Worm (Caenorhabditis elegans) whole organism, L1 larva: Measurements from ENCODE around the gene R02D5.4.

ENCODE experiments used
- Y116A8C.19 ChIP-seq: sonication (generic microtip); optimal IDR thresholded peaks from 2 replicates; lab custom pipeline; 2016; ENCODE audit warnings: missing compliant biosample characterization, missing genetic modification characterization, borderline replicate concordance
- fkh-10 ChIP-seq: sonication (generic microtip); optimal IDR thresholded peaks from 2 replicates; lab custom pipeline; 2017; ENCODE audit warnings: missing biosample characterization, missing genetic modification reagents, missing genetic modification characterization
- lin-15B ChIP-seq: fragments of 150-350 bp; sonication (generic microtip); optimal IDR thresholded peaks from 3 replicates; lab custom pipeline; 2014; ENCODE audit warnings: missing biosample characterization, missing genetic modification characterization
- lin-35 ChIP-seq, 2 experiments: fragments of 150-350 bp; optimal IDR thresholded peaks; 2 replicates each; lab custom pipeline; 2014; ENCODE audit warnings: missing biosample characterization in 2 of 2, missing genetic modification characterization in 2 of 2, missing genetic modification reagents in 2 of 2
- lsy-2 ChIP-seq, 2 experiments: fragments of 150-350 bp; optimal IDR thresholded peaks; 2 replicates each; lab custom pipeline; 2014; ENCODE audit warnings: missing biosample characterization in 2 of 2, missing genetic modification characterization in 2 of 2
- mdl-1 ChIP-seq, 2 experiments: fragments of 150-350 bp; optimal IDR thresholded peaks; 2 replicates each; lab custom pipeline; 2014 to 2017; ENCODE audit warnings: missing biosample characterization in 2 of 2, missing genetic modification characterization in 2 of 2, inconsistent platforms in 1 of 2
- nhr-77 ChIP-seq: fragments of 150-350 bp; optimal IDR thresholded peaks from 2 replicates; lab custom pipeline; 2014; ENCODE audit warnings: missing biosample characterization, missing genetic modification characterization
- rnt-1 ChIP-seq: sonication (generic microtip); optimal IDR thresholded peaks from 2 replicates; lab custom pipeline; 2016; ENCODE audit warnings: mild to moderate bottlenecking, missing genetic modification characterization, moderate library complexity, missing compliant biosample characterization
- sup-37 ChIP-seq: fragments of 200-800 bp; sonication (Bioruptor generic); optimal IDR thresholded peaks from 2 replicates; lab custom pipeline; 2018; ENCODE audit warnings: mild to moderate bottlenecking, missing genetic modification characterization, missing compliant biosample characterization
- swsn-7 ChIP-seq: sonication (generic microtip); optimal IDR thresholded peaks from 2 replicates; lab custom pipeline; 2016; ENCODE audit warnings: missing genetic modification characterization, missing compliant biosample characterization
- unc-86 ChIP-seq: sonication (generic microtip); optimal IDR thresholded peaks from 2 replicates; lab custom pipeline; 2016; ENCODE audit warnings: missing genetic modification characterization, missing compliant biosample characterization

- TF ChIP-seq rnt-1 (tag; lab: Kevin White, UChicago): no peak
- no peak for TF ChIP-seq sup-37
- no peak for TF ChIP-seq Y116A8C.19 (tag; lab: Kevin White, UChicago)
- no peak for TF ChIP-seq fkh-10 (GFP tag; lab: Kevin White, UChicago)
- TF ChIP-seq swsn-7 (tag; lab: Kevin White, UChicago): no peak
- TF ChIP-seq nhr-77 (tag; lab: Kevin White, UChicago): no peak
- TF ChIP-seq mdl-1 (tag; optimal IDR thresholded peaks at IDR 0.05; lab: Kevin White, UChicago): no peak
- no peak for TF ChIP-seq lin-15B
- no peak for TF ChIP-seq unc-86 (tag; lab: Kevin White, UChicago)
- no peak for TF ChIP-seq lsy-2 (tag; optimal IDR thresholded peaks at IDR 0.05; lab: Kevin White, UChicago)
- no peak for TF ChIP-seq lin-35 (GFP tag; optimal IDR thresholded peaks at IDR 0.05; lab: Kevin White, UChicago)
These were observed 46.3 kb upstream of the R02D5.4 start, which contains the start of gene kcnl-4 for ce11 chrV:14530813-14531212.
